Worm (Caenorhabditis elegans) whole organism, young adult: ENCODE data around the gene coa-1.

ENCODE experiments used
- B0019.2 ChIP-seq: fragments of 200-800 bp; sonication (Bioruptor generic); conservative IDR thresholded peaks from 2 replicates; pipeline ENCODE4 v1.3.6; 2022; ENCODE audit warnings: missing genetic modification reagents, missing genetic modification characterization, missing compliant biosample characterization
- B0035.1 ChIP-seq: sonication (generic microtip); optimal IDR thresholded peaks from 2 replicates; lab custom pipeline; 2016; ENCODE audit warnings: missing genetic modification characterization, mild to moderate bottlenecking, missing compliant biosample characterization, missing genotype, missing genetic modification reagents
- B0336.3 ChIP-seq: fragments of 200-800 bp; sonication (Bioruptor generic); IDR thresholded peaks from 2 replicates; pipeline ENCODE4 v1.3.6; 2022; ENCODE audit warnings: missing genetic modification characterization, missing compliant biosample characterization
- D2030.7 ChIP-seq: fragments of 200-800 bp; sonication (Bioruptor generic); IDR thresholded peaks from 2 replicates; pipeline ENCODE4 v1.3.6; 2022; ENCODE audit warnings: missing genetic modification reagents, missing genetic modification characterization, missing compliant biosample characterization
- F23B12.7 ChIP-seq: sonication (generic microtip); optimal IDR thresholded peaks from 2 replicates; lab custom pipeline; 2017; ENCODE audit warnings: missing genetic modification characterization, mild to moderate bottlenecking, missing compliant biosample characterization, antibody characterized with exemption, moderate library complexity; ENCODE audit not compliant: insufficient read depth
- F37B4.10 ChIP-seq: fragments of 200-800 bp; sonication (Bioruptor generic); IDR thresholded peaks from 2 replicates; pipeline ENCODE4 v1.3.6; 2022; ENCODE audit warnings: missing genetic modification characterization, missing compliant biosample characterization
- F39B2.1 ChIP-seq: fragments of 200-800 bp; sonication (Bioruptor generic); IDR thresholded peaks from 2 replicates; pipeline ENCODE4 v1.3.6; 2022; ENCODE audit warnings: missing genetic modification reagents, missing genetic modification characterization, missing compliant biosample characterization
- F55B11.4 ChIP-seq: sonication (generic microtip); optimal IDR thresholded peaks from 2 replicates; lab custom pipeline; 2016; ENCODE audit warnings: missing compliant biosample characterization, missing genetic modification characterization, borderline replicate concordance; ENCODE audit not compliant: insufficient read depth
- F57C9.4 ChIP-seq: sonication (generic microtip); optimal IDR thresholded peaks from 2 replicates; lab custom pipeline; 2017; ENCODE audit warnings: mild to moderate bottlenecking, missing genetic modification characterization, missing compliant biosample characterization
- Y53G8AR.9 ChIP-seq: fragments of 200-800 bp; sonication (Bioruptor generic); conservative IDR thresholded peaks from 2 replicates; pipeline ENCODE4 v1.3.6; 2022; ENCODE audit warnings: missing genetic modification reagents, missing genetic modification characterization, missing compliant biosample characterization
- Y56A3A.18 ChIP-seq: fragments of 200-800 bp; sonication (Bioruptor generic); IDR thresholded peaks from 2 replicates; pipeline ENCODE4 v1.3.6; 2022; ENCODE audit warnings: missing genetic modification reagents, missing genetic modification characterization, missing compliant biosample characterization
- Y79H2A.3 ChIP-seq: fragments of 200-800 bp; sonication (Bioruptor generic); conservative IDR thresholded peaks from 2 replicates; pipeline ENCODE4 v1.3.6; 2022; ENCODE audit warnings: missing genetic modification reagents, missing genetic modification characterization, missing compliant biosample characterization
- aptf-2 ChIP-seq: fragments of 200-800 bp; sonication (Bioruptor generic); conservative IDR thresholded peaks from 2 replicates; pipeline ENCODE4 v1.3.6; 2022; ENCODE audit warnings: missing genetic modification reagents, missing genetic modification characterization, missing compliant biosample characterization
- aptf-3 ChIP-seq: fragments of 200-800 bp; sonication (Bioruptor generic); IDR thresholded peaks from 2 replicates; pipeline ENCODE4 v1.3.6; 2022; ENCODE audit warnings: missing genetic modification characterization, missing compliant biosample characterization
- attf-5 ChIP-seq: fragments of 200-800 bp; sonication (Bioruptor generic); optimal IDR thresholded peaks from 2 replicates; lab custom pipeline; 2018; ENCODE audit warnings: mild to moderate bottlenecking, missing genetic modification characterization, missing compliant biosample characterization
- bed-1 ChIP-seq: fragments of 200-800 bp; sonication (Bioruptor generic); IDR thresholded peaks from 2 replicates; pipeline ENCODE4 v1.3.6; 2022; ENCODE audit warnings: missing genetic modification reagents, missing genetic modification characterization, missing compliant biosample characterization
- bed-2 ChIP-seq: fragments of 200-800 bp; sonication (Bioruptor generic); IDR thresholded peaks from 2 replicates; pipeline ENCODE4 v1.3.6; 2022; ENCODE audit warnings: missing genetic modification reagents, missing genetic modification characterization, missing compliant biosample characterization
- ceh-100 ChIP-seq: fragments of 200-800 bp; sonication (Bioruptor generic); IDR thresholded peaks from 2 replicates; pipeline ENCODE4 v1.3.6; 2022; ENCODE audit warnings: missing genetic modification reagents, missing genetic modification characterization, missing compliant biosample characterization
- ceh-79 ChIP-seq: sonication (generic microtip); optimal IDR thresholded peaks from 2 replicates; lab custom pipeline; 2017; ENCODE audit warnings: mild to moderate bottlenecking, missing genetic modification characterization, missing compliant biosample characterization
- ceh-91 ChIP-seq: fragments of 200-800 bp; sonication (Bioruptor generic); IDR thresholded peaks from 2 replicates; pipeline ENCODE4 v1.3.6; 2022; ENCODE audit warnings: missing genetic modification reagents, missing genetic modification characterization, missing compliant biosample characterization
- dpff-1 ChIP-seq: sonication (generic microtip); optimal IDR thresholded peaks from 2 replicates; lab custom pipeline; 2017; ENCODE audit warnings: mild to moderate bottlenecking, missing genetic modification characterization, missing compliant biosample characterization
- dpl-1 ChIP-seq: fragments of 150-350 bp; optimal IDR thresholded peaks from 2 replicates; lab custom pipeline; 2014; ENCODE audit warnings: missing biosample characterization, missing genetic modification reagents, missing genetic modification characterization
- egrh-3 ChIP-seq: fragments of 200-800 bp; sonication (Bioruptor generic); IDR thresholded peaks from 2 replicates; pipeline ENCODE4 v1.3.6; 2022; ENCODE audit warnings: missing genetic modification reagents, missing genetic modification characterization, missing compliant biosample characterization
- ekl-4 ChIP-seq: fragments of 200-800 bp; sonication (Bioruptor generic); IDR thresholded peaks from 2 replicates; pipeline ENCODE4 v1.3.6; 2022; ENCODE audit warnings: missing genetic modification reagents, missing genetic modification characterization, missing compliant biosample characterization
- ets-4 ChIP-seq: fragments of 200-800 bp; sonication (Bioruptor generic); optimal IDR thresholded peaks from 2 replicates; lab custom pipeline; 2018; ENCODE audit warnings: mild to moderate bottlenecking, missing genetic modification characterization, missing compliant biosample characterization
- fkh-3 ChIP-seq: sonication (generic microtip); optimal IDR thresholded peaks from 2 replicates; lab custom pipeline; 2016; ENCODE audit warnings: mild to moderate bottlenecking, missing genetic modification characterization, missing compliant biosample characterization
- gei-17 ChIP-seq: fragments of 200-800 bp; sonication (Bioruptor generic); optimal IDR thresholded peaks from 2 replicates; lab custom pipeline; 2018; ENCODE audit warnings: mild to moderate bottlenecking, missing genetic modification characterization, missing compliant biosample characterization
- him-1 ChIP-seq: sonication (generic microtip); optimal IDR thresholded peaks from 2 replicates; lab custom pipeline; 2016; ENCODE audit warnings: missing genotype, missing genetic modification reagents, missing genetic modification characterization, missing compliant biosample characterization
- hmg-20 ChIP-seq: fragments of 200-800 bp; sonication (Bioruptor generic); IDR thresholded peaks from 2 replicates; pipeline ENCODE4 v1.3.6; 2022; ENCODE audit warnings: missing genetic modification reagents, missing genetic modification characterization, missing compliant biosample characterization
- lin-26 ChIP-seq: fragments of 200-800 bp; sonication (Bioruptor generic); IDR thresholded peaks from 2 replicates; pipeline ENCODE4 v1.3.6; 2022; ENCODE audit warnings: missing genetic modification reagents, missing genetic modification characterization, missing compliant biosample characterization
- lin-35 ChIP-seq, 3 experiments: fragments of 150-350 bp in 2 of 3; sonication (generic microtip) in 1 of 3; optimal IDR thresholded peaks; 2 replicates each; lab custom pipeline; 2014 to 2018; ENCODE audit warnings: missing biosample characterization in 3 of 3, missing genetic modification characterization in 3 of 3, missing genetic modification reagents in 3 of 3
- lin-40 ChIP-seq: sonication (generic microtip); optimal IDR thresholded peaks from 2 replicates; lab custom pipeline; 2016; ENCODE audit warnings: missing genetic modification characterization, mild to moderate bottlenecking, missing compliant biosample characterization, missing genotype, missing genetic modification reagents
- lir-1 ChIP-seq: fragments of 200-800 bp; sonication (Bioruptor generic); conservative IDR thresholded peaks from 2 replicates; pipeline ENCODE4 v1.3.6; 2022; ENCODE audit warnings: missing genetic modification reagents, missing genetic modification characterization, missing compliant biosample characterization
- lsy-27 ChIP-seq: sonication (generic microtip); optimal IDR thresholded peaks from 2 replicates; lab custom pipeline; 2017; ENCODE audit warnings: missing genetic modification characterization, mild to moderate bottlenecking, missing compliant biosample characterization, antibody characterized with exemption, missing genotype, borderline replicate concordance; ENCODE audit not compliant: insufficient read depth
- mel-28 ChIP-seq: sonication (generic microtip); optimal IDR thresholded peaks from 2 replicates; lab custom pipeline; 2016; ENCODE audit warnings: borderline replicate concordance, mild to moderate bottlenecking, missing genetic modification characterization, missing compliant biosample characterization
- nhr-179 ChIP-seq: sonication (generic microtip); optimal IDR thresholded peaks from 2 replicates; lab custom pipeline; 2016; ENCODE audit warnings: mild to moderate bottlenecking, missing genetic modification characterization, missing compliant biosample characterization
- pbrm-1 ChIP-seq: fragments of 200-800 bp; sonication (Bioruptor generic); IDR thresholded peaks from 2 replicates; pipeline ENCODE4 v1.3.6; 2022; ENCODE audit warnings: missing genetic modification reagents, missing genetic modification characterization, missing compliant biosample characterization
- sdz-38 ChIP-seq: sonication (generic microtip); optimal IDR thresholded peaks from 2 replicates; lab custom pipeline; 2016; ENCODE audit warnings: missing genotype, missing genetic modification characterization, missing compliant biosample characterization
- snpc-1.1 ChIP-seq: sonication (generic microtip); optimal IDR thresholded peaks from 2 replicates; lab custom pipeline; 2017; ENCODE audit warnings: missing genetic modification characterization, mild to moderate bottlenecking, missing compliant biosample characterization, antibody characterized with exemption, moderate library complexity, missing genotype, missing genetic modification reagents; ENCODE audit not compliant: insufficient read depth
- snpc-1.3 ChIP-seq: sonication (generic microtip); optimal IDR thresholded peaks from 2 replicates; lab custom pipeline; 2017; ENCODE audit warnings: missing genetic modification characterization, mild to moderate bottlenecking, missing compliant biosample characterization, antibody characterized with exemption, moderate library complexity, missing genotype, missing genetic modification reagents; ENCODE audit not compliant: insufficient read depth
- snpc-3.4 ChIP-seq: sonication (generic microtip); optimal IDR thresholded peaks from 2 replicates; lab custom pipeline; 2017; ENCODE audit warnings: missing genetic modification characterization, mild to moderate bottlenecking, missing compliant biosample characterization, antibody characterized with exemption, moderate library complexity, missing genotype, missing genetic modification reagents
- tbx-9 ChIP-seq: sonication (generic microtip); optimal IDR thresholded peaks from 2 replicates; lab custom pipeline; 2016; ENCODE audit warnings: borderline replicate concordance, missing genetic modification characterization, inconsistent platforms, missing compliant biosample characterization
- unc-62 ChIP-seq: fragments of 150-350 bp; optimal IDR thresholded peaks from 2 replicates; lab custom pipeline; 2014; ENCODE audit warnings: missing biosample characterization, missing genetic modification reagents, missing genetic modification characterization
- zfh-2 ChIP-seq: fragments of 200-800 bp; sonication (Bioruptor generic); conservative IDR thresholded peaks from 2 replicates; pipeline ENCODE4 v1.3.6; 2022; ENCODE audit warnings: missing genetic modification reagents, missing genetic modification characterization, missing compliant biosample characterization
- zim-3 ChIP-seq: sonication (generic microtip); optimal IDR thresholded peaks from 2 replicates; lab custom pipeline; 2017; ENCODE audit warnings: mild to moderate bottlenecking, missing genetic modification characterization, moderate library complexity, missing compliant biosample characterization
- ztf-18 ChIP-seq: sonication (generic microtip); optimal IDR thresholded peaks from 2 replicates; lab custom pipeline; 2016; ENCODE audit warnings: missing genotype, mild to moderate bottlenecking, missing genetic modification characterization, missing compliant biosample characterization
- ztf-28 ChIP-seq: fragments of 200-800 bp; sonication (Bioruptor generic); IDR thresholded peaks from 2 replicates; pipeline ENCODE4 v1.3.6; 2022; ENCODE audit warnings: missing genetic modification reagents, missing genetic modification characterization, missing compliant biosample characterization

coa-1 gene

ce11 chrIV:204998-205397 is at the start of gene coa-1:
Gene coa-1 (plus strand): TSS chrIV:205298.
- no peak for TF ChIP-seq snpc-3.4 (tag; lab: Kevin White, UChicago)
- no peak for TF ChIP-seq ztf-28
- TF ChIP-seq lir-1 = no peak
- no peak for TF ChIP-seq fkh-3
- no peak for TF ChIP-seq zfh-2 (GFP tag; lab: Robert Waterston, UW)
- TF ChIP-seq F57C9.4 (tag; lab: Kevin White, UChicago) = no peak
- TF ChIP-seq tbx-9 (tag; lab: Kevin White, UChicago) = no peak
- TF ChIP-seq F37B4.10 (GFP tag; lab: Robert Waterston, UW) = no peak
- TF ChIP-seq bed-1 = no peak
- TF ChIP-seq Y56A3A.18 (GFP tag; lab: Robert Waterston, UW) = no peak
- no peak for TF ChIP-seq him-1
- no peak for TF ChIP-seq lin-40 (tag; lab: Kevin White, UChicago)
- no peak for TF ChIP-seq lsy-27 (tag; lab: Kevin White, UChicago)
- TF ChIP-seq unc-62 = no peak
- no peak for TF ChIP-seq D2030.7 (GFP tag; lab: Robert Waterston, UW)
- TF ChIP-seq ekl-4 = no peak
- TF ChIP-seq B0035.1 = no peak
- no peak for TF ChIP-seq F39B2.1
- TF ChIP-seq lin-26 = no peak
- TF ChIP-seq zim-3 (tag; lab: Kevin White, UChicago) = no peak

DNA sequence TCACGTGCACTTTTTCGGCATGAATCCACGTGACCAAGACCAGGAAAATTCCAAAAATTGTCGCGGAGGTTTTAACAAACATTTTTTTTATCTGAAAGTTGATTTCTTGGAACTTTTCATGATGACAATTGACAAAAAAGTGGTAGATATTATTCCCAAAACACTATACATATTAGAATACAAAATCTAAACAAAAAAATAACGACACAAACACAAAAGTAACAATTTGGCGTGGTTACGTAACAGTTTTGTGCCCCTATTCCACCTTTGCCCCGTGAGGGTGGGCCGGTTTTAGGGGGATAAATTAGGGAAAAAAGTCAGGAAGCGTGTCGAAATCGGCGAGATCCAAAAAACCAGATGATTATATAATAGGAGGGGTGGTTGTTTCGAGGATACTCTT is 47.3 kb upstream of the coa-1 start, which contains the start of gene gegf-1:
Gene gegf-1, minus strand, starts transcription at position 101 of the 400 bp plus-strand sequence.
- TF ChIP-seq pbrm-1 (GFP tag; lab: Robert Waterston, UW) = no peak
- TF ChIP-seq B0336.3 = no peak
- TF ChIP-seq B0019.2 (GFP tag; lab: Robert Waterston, UW) = no peak
- no peak for TF ChIP-seq lsy-27 (tag; lab: Kevin White, UChicago)
- TF ChIP-seq aptf-3 (GFP tag; lab: Robert Waterston, UW) = no peak
- TF ChIP-seq sdz-38 (tag; lab: Kevin White, UChicago) = no peak
- no peak for TF ChIP-seq bed-2 (GFP tag; lab: Robert Waterston, UW)
- TF ChIP-seq lin-35 (GFP tag; optimal IDR thresholded peaks at IDR 0.05; lab: Kevin White, UChicago) = no peak
- no peak for TF ChIP-seq mel-28 (tag; lab: Kevin White, UChicago)
- no peak for TF ChIP-seq snpc-1.3 (tag; lab: Kevin White, UChicago)
- no peak for TF ChIP-seq snpc-1.1 (tag; lab: Kevin White, UChicago)
- no peak for TF ChIP-seq ztf-28
- no peak for TF ChIP-seq ceh-91 (GFP tag; lab: Robert Waterston, UW)
- no peak for TF ChIP-seq ztf-18 (tag; lab: Kevin White, UChicago)
- no peak for TF ChIP-seq snpc-3.4 (tag; lab: Kevin White, UChicago)
- TF ChIP-seq nhr-179 (tag; lab: Kevin White, UChicago) = no peak
- TF ChIP-seq lin-26 = no peak
- no peak for TF ChIP-seq egrh-3 (GFP tag; lab: Robert Waterston, UW)
- TF ChIP-seq gei-17 (GFP tag; lab: Kevin White, UChicago) = no peak
- TF ChIP-seq F23B12.7 (tag; lab: Kevin White, UChicago) = no peak

DNA sequence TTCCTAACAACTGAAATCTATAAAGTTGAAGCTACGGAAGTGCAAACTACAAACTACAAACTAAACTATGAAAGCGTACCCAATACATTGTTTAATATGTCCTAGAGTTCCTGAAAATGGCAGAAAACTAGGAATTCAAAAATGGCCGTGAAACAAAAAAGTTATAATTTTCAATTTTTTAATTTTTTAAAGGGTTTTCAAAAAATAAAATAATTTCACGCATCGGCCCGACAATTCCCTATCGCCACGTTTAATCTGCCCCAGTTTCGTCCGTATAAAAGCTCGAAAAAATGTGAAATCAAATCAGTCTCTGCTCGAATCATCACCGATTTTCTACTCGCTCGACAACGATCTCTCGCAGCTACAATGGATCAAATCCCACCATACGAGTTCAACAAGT is 46.4 kb upstream of the coa-1 start, which contains the start of gene Y38C1AA.7:
Gene Y38C1AA.7, plus strand, starts transcription at position 301 of the 400 bp plus-strand sequence.
- TF ChIP-seq ets-4 (no peak), ceh-100 (no peak), dpl-1 (no peak), F55B11.4 (tag; lab: Kevin White, UChicago) (no peak), ceh-79 (tag; lab: Kevin White, UChicago) (no peak), Y79H2A.3 (GFP tag; lab: Robert Waterston, UW) (no peak), aptf-2 (GFP tag; lab: Robert Waterston, UW) (no peak), attf-5 (no peak), Y53G8AR.9 (no peak), hmg-20 (GFP tag; lab: Robert Waterston, UW) (no peak), dpff-1 (tag; lab: Kevin White, UChicago) (no peak), nhr-179 (tag; lab: Kevin White, UChicago) (no peak), egrh-3 (GFP tag; lab: Robert Waterston, UW) (no peak)
